Worm (Caenorhabditis elegans) whole organism, young adult: ENCODE results near the gene srx-62.

Experiments used
- B0261.1 ChIP-seq: sonication (generic microtip); optimal IDR thresholded peaks from 2 replicates; lab custom pipeline; 2016; ENCODE audit warnings: mild to moderate bottlenecking, missing genetic modification characterization, moderate library complexity, missing compliant biosample characterization
- C17E4.6 ChIP-seq: fragments of 200-800 bp; sonication (Bioruptor generic); IDR thresholded peaks from 2 replicates; pipeline ENCODE4 v1.3.6; 2022; ENCODE audit warnings: missing genetic modification reagents, missing genetic modification characterization, missing compliant biosample characterization
- F23B12.7 ChIP-seq: sonication (generic microtip); optimal IDR thresholded peaks from 2 replicates; lab custom pipeline; 2017; ENCODE audit warnings: missing genetic modification characterization, mild to moderate bottlenecking, missing compliant biosample characterization, antibody characterized with exemption, moderate library complexity; ENCODE audit not compliant: insufficient read depth
- F39B2.1 ChIP-seq: fragments of 200-800 bp; sonication (Bioruptor generic); IDR thresholded peaks from 2 replicates; pipeline ENCODE4 v1.3.6; 2022; ENCODE audit warnings: missing genetic modification reagents, missing genetic modification characterization, missing compliant biosample characterization
- F52B5.7 ChIP-seq: sonication (generic microtip); optimal IDR thresholded peaks from 2 replicates; lab custom pipeline; 2016; ENCODE audit warnings: mild to moderate bottlenecking, missing genetic modification characterization, missing compliant biosample characterization
- Y79H2A.3 ChIP-seq: fragments of 200-800 bp; sonication (Bioruptor generic); conservative IDR thresholded peaks from 2 replicates; pipeline ENCODE4 v1.3.6; 2022; ENCODE audit warnings: missing genetic modification reagents, missing genetic modification characterization, missing compliant biosample characterization
- ZK185.1 ChIP-seq: sonication (generic microtip); optimal IDR thresholded peaks from 2 replicates; lab custom pipeline; 2016; ENCODE audit warnings: mild to moderate bottlenecking, missing genetic modification characterization, missing compliant biosample characterization; ENCODE audit not compliant: poor library complexity, severe bottlenecking
- ama-1 ChIP-seq, 3 experiments: fragments of 150-350 bp in 1 of 3; sonication (generic microtip) in 2 of 3; optimal IDR thresholded peaks; 2 replicates each; lab custom pipeline; 2014 to 2018; ENCODE audit warnings: missing biosample characterization in 2 of 3, missing genetic modification characterization in 2 of 3, missing genetic modification reagents in 2 of 3
- aptf-3 ChIP-seq: fragments of 200-800 bp; sonication (Bioruptor generic); IDR thresholded peaks from 2 replicates; pipeline ENCODE4 v1.3.6; 2022; ENCODE audit warnings: missing genetic modification characterization, missing compliant biosample characterization
- bed-1 ChIP-seq: fragments of 200-800 bp; sonication (Bioruptor generic); IDR thresholded peaks from 2 replicates; pipeline ENCODE4 v1.3.6; 2022; ENCODE audit warnings: missing genetic modification reagents, missing genetic modification characterization, missing compliant biosample characterization
- ceh-100 ChIP-seq: fragments of 200-800 bp; sonication (Bioruptor generic); IDR thresholded peaks from 2 replicates; pipeline ENCODE4 v1.3.6; 2022; ENCODE audit warnings: missing genetic modification reagents, missing genetic modification characterization, missing compliant biosample characterization
- ceh-27 ChIP-seq: fragments of 200-800 bp; sonication (Bioruptor generic); optimal IDR thresholded peaks from 2 replicates; lab custom pipeline; 2018; ENCODE audit warnings: mild to moderate bottlenecking, missing genetic modification characterization, moderate library complexity, missing compliant biosample characterization
- ceh-91 ChIP-seq: fragments of 200-800 bp; sonication (Bioruptor generic); IDR thresholded peaks from 2 replicates; pipeline ENCODE4 v1.3.6; 2022; ENCODE audit warnings: missing genetic modification reagents, missing genetic modification characterization, missing compliant biosample characterization
- dox-1 ChIP-seq: fragments of 200-800 bp; sonication (Bioruptor generic); IDR thresholded peaks from 2 replicates; pipeline ENCODE4 v1.3.6; 2022; ENCODE audit warnings: missing genetic modification reagents, missing genetic modification characterization, missing compliant biosample characterization
- ets-4 ChIP-seq: fragments of 200-800 bp; sonication (Bioruptor generic); optimal IDR thresholded peaks from 2 replicates; lab custom pipeline; 2018; ENCODE audit warnings: mild to moderate bottlenecking, missing genetic modification characterization, missing compliant biosample characterization
- fkh-3 ChIP-seq: sonication (generic microtip); optimal IDR thresholded peaks from 2 replicates; lab custom pipeline; 2016; ENCODE audit warnings: mild to moderate bottlenecking, missing genetic modification characterization, missing compliant biosample characterization
- hlh-26 ChIP-seq: fragments of 200-800 bp; sonication (Bioruptor generic); conservative IDR thresholded peaks from 2 replicates; pipeline ENCODE4 v1.3.6; 2022; ENCODE audit warnings: missing genetic modification reagents, missing genetic modification characterization, missing compliant biosample characterization
- hmg-20 ChIP-seq: fragments of 200-800 bp; sonication (Bioruptor generic); IDR thresholded peaks from 2 replicates; pipeline ENCODE4 v1.3.6; 2022; ENCODE audit warnings: missing genetic modification reagents, missing genetic modification characterization, missing compliant biosample characterization
- lin-35 ChIP-seq, 3 experiments: fragments of 150-350 bp in 2 of 3; sonication (generic microtip) in 1 of 3; optimal IDR thresholded peaks; 2 replicates each; lab custom pipeline; 2014 to 2018; ENCODE audit warnings: missing biosample characterization in 3 of 3, missing genetic modification characterization in 3 of 3, missing genetic modification reagents in 3 of 3
- madf-6 ChIP-seq: fragments of 200-800 bp; sonication (Bioruptor generic); IDR thresholded peaks from 2 replicates; pipeline ENCODE4 v1.3.6; 2022; ENCODE audit warnings: missing genetic modification reagents, missing genetic modification characterization, missing compliant biosample characterization
- mxl-1 ChIP-seq: sonication (generic microtip); optimal IDR thresholded peaks from 2 replicates; lab custom pipeline; 2016; ENCODE audit warnings: missing genetic modification characterization, missing compliant biosample characterization
- pbrm-1 ChIP-seq: fragments of 200-800 bp; sonication (Bioruptor generic); IDR thresholded peaks from 2 replicates; pipeline ENCODE4 v1.3.6; 2022; ENCODE audit warnings: missing genetic modification reagents, missing genetic modification characterization, missing compliant biosample characterization
- pha-4 ChIP-seq: fragments of 150-350 bp; sonication (generic microtip); optimal IDR thresholded peaks from 2 replicates; lab custom pipeline; 2014; ENCODE audit warnings: missing biosample characterization, missing genetic modification reagents, missing genetic modification characterization
- rcor-1 ChIP-seq: fragments of 200-800 bp; sonication (Bioruptor generic); IDR thresholded peaks from 2 replicates; pipeline ENCODE4 v1.3.6; 2022; ENCODE audit warnings: missing genetic modification reagents, missing genetic modification characterization, missing compliant biosample characterization
- repo-1 ChIP-seq: sonication (generic microtip); optimal IDR thresholded peaks from 2 replicates; lab custom pipeline; 2017; ENCODE audit warnings: mild to moderate bottlenecking, missing genetic modification characterization, missing compliant biosample characterization
- rpc-1 ChIP-seq, 2 experiments: fragments of 150-350 bp in 1 of 2; sonication (generic microtip) in 1 of 2; optimal IDR thresholded peaks; 2 replicates each; lab custom pipeline; 2014 to 2018; ENCODE audit warnings: missing biosample characterization in 1 of 2, missing genetic modification characterization in 1 of 2, missing genetic modification reagents in 1 of 2, missing genotype in 1 of 2
- sea-2 ChIP-seq: fragments of 200-800 bp; sonication (Bioruptor generic); IDR thresholded peaks from 2 replicates; pipeline ENCODE4 v1.3.6; 2022; ENCODE audit warnings: missing genetic modification characterization, missing compliant biosample characterization
- snpc-1.1 ChIP-seq: sonication (generic microtip); optimal IDR thresholded peaks from 2 replicates; lab custom pipeline; 2017; ENCODE audit warnings: missing genetic modification characterization, mild to moderate bottlenecking, missing compliant biosample characterization, antibody characterized with exemption, moderate library complexity, missing genotype, missing genetic modification reagents; ENCODE audit not compliant: insufficient read depth
- snpc-1.3 ChIP-seq: sonication (generic microtip); optimal IDR thresholded peaks from 2 replicates; lab custom pipeline; 2017; ENCODE audit warnings: missing genetic modification characterization, mild to moderate bottlenecking, missing compliant biosample characterization, antibody characterized with exemption, moderate library complexity, missing genotype, missing genetic modification reagents; ENCODE audit not compliant: insufficient read depth
- somi-1 ChIP-seq: fragments of 200-800 bp; sonication (Bioruptor generic); optimal IDR thresholded peaks from 2 replicates; lab custom pipeline; 2018; ENCODE audit warnings: mild to moderate bottlenecking, missing genetic modification characterization, missing compliant biosample characterization
- tbp1 ChIP-seq: fragments of 200-800 bp; sonication (Bioruptor generic); optimal IDR thresholded peaks from 2 replicates; lab custom pipeline; 2018; ENCODE audit warnings: mild to moderate bottlenecking, missing genetic modification characterization, missing compliant biosample characterization
- tbx-9 ChIP-seq: sonication (generic microtip); optimal IDR thresholded peaks from 2 replicates; lab custom pipeline; 2016; ENCODE audit warnings: borderline replicate concordance, missing genetic modification characterization, inconsistent platforms, missing compliant biosample characterization
- unc-62 ChIP-seq: fragments of 150-350 bp; optimal IDR thresholded peaks from 2 replicates; lab custom pipeline; 2014; ENCODE audit warnings: missing biosample characterization, missing genetic modification reagents, missing genetic modification characterization
- ztf-18 ChIP-seq: sonication (generic microtip); optimal IDR thresholded peaks from 2 replicates; lab custom pipeline; 2016; ENCODE audit warnings: missing genotype, mild to moderate bottlenecking, missing genetic modification characterization, missing compliant biosample characterization

srx-62 gene

ce11 chrV:3989070-3989469 lies 6.7 kb downstream of the srx-62 start, which contains the start of gene nlp-27:
Gene nlp-27, plus strand, starts transcription at chrV:3989378.
- TF ChIP-seq rcor-1 (GFP tag; lab: Robert Waterston, UW) = no peak
- TF ChIP-seq hmg-20 (GFP tag; lab: Robert Waterston, UW) = no peak
- no peak for TF ChIP-seq madf-6 (GFP tag; lab: Robert Waterston, UW)
- no peak for TF ChIP-seq dox-1 (GFP tag; lab: Robert Waterston, UW)
- TF ChIP-seq tbx-9 = no peak

DNA sequence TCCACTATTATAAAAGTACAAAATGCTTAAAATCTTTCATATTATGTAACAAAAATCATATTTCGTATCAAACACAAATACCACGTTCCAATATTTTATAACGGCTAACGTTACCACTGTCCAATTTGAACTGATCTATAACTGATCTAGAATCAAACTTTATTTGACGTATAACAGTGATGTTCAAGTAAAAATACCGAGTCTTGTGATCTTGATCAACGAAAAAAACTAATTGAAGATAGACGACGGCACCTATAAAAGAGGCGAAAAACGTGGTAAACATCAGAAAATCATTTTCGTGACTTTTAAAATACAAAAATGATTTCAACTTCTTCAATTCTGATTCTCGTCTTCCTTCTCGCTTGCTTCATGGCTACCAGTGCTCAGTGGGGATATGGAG lies 8.1 kb downstream of the srx-62 start, which contains the start of gene nlp-28:
Gene nlp-28 (plus strand): TSS at position 285 of the 400 bp plus-strand sequence.
- TF ChIP-seq ama-1 (optimal IDR thresholded peaks at IDR 0.05; lab: Kevin White, UChicago) (peak; percentile 39), ama-1 (GFP tag; optimal IDR thresholded peaks at IDR 0.05; lab: Kevin White, UChicago) (no peak), mxl-1 (tag; lab: Kevin White, UChicago) (no peak), unc-62 (GFP tag; lab: Kevin White, UChicago) (no peak), pbrm-1 (GFP tag; lab: Robert Waterston, UW) (no peak), tbp1 (GFP tag; lab: Kevin White, UChicago) (no peak)
- TF ChIP-seq, all 124 proteins: peak for 1

DNA sequence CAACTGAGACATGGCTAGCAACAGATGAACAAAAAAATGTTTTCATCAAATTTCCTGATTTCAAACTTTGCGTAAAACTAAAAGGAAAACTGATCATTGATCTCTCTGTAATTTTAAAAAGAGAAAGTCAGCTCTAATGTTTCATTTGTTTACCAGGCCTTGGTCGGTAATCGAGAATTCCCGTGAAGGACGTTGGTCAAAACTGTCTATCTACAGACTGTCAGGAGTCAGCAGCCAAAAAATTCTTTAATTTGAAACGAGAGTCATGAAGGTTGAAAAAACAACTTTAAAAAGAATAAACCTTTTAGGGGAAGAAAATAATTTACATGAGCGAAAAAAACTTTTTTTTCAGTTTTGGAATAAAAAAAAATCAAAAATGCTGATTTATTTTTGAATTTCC lies 10.6 kb downstream of the srx-62 start:
- TF ChIP-seq fkh-3 (tag; lab: Kevin White, UChicago) (no peak), somi-1 (no peak), ceh-100 (GFP tag; lab: Robert Waterston, UW) (no peak), lin-35 (GFP tag; optimal IDR thresholded peaks at IDR 0.05; lab: Kevin White, UChicago) (no peak), B0261.1 (tag; lab: Kevin White, UChicago) (no peak), snpc-1.1 (tag; lab: Kevin White, UChicago) (no peak), sea-2 (GFP tag; lab: Robert Waterston, UW) (no peak), ceh-91 (GFP tag; lab: Robert Waterston, UW) (no peak), snpc-1.3 (tag; lab: Kevin White, UChicago) (no peak), ceh-27 (GFP tag; lab: Kevin White, UChicago) (no peak)

ce11 chrV:3984178-3984577 lies 11.6 kb downstream of the srx-62 start, which contains the start of gene nlp-29:
Gene nlp-29, plus strand, starts transcription at chrV:3984425.
- TF ChIP-seq hlh-26 (GFP tag; lab: Robert Waterston, UW) (no peak), pha-4 (tag; lab: Kevin White, UChicago) (no peak), C17E4.6 (GFP tag; lab: Robert Waterston, UW) (no peak), ets-4 (GFP tag; lab: Kevin White, UChicago) (no peak), repo-1 (tag; lab: Kevin White, UChicago) (no peak), aptf-3 (GFP tag; lab: Robert Waterston, UW) (no peak), rpc-1 (optimal IDR thresholded peaks at IDR 0.05; lab: Kevin White, UChicago) (no peak), rpc-1 (tag; optimal IDR thresholded peaks at IDR 0.05; lab: Kevin White, UChicago) (no peak), ZK185.1 (tag; lab: Kevin White, UChicago) (no peak), F23B12.7 (tag; lab: Kevin White, UChicago) (no peak), ztf-18 (no peak), F52B5.7 (tag; lab: Kevin White, UChicago) (no peak), bed-1 (GFP tag; lab: Robert Waterston, UW) (no peak), F39B2.1 (no peak), Y79H2A.3 (GFP tag; lab: Robert Waterston, UW) (no peak), unc-62 (GFP tag; lab: Kevin White, UChicago) (no peak)
